Worm (Caenorhabditis elegans): Measurements from ENCODE around the gene Y50E8A.2.
A peak's percentile ranks its signal among the peaks of the same experiment; 100 is the strongest.

DNA sequence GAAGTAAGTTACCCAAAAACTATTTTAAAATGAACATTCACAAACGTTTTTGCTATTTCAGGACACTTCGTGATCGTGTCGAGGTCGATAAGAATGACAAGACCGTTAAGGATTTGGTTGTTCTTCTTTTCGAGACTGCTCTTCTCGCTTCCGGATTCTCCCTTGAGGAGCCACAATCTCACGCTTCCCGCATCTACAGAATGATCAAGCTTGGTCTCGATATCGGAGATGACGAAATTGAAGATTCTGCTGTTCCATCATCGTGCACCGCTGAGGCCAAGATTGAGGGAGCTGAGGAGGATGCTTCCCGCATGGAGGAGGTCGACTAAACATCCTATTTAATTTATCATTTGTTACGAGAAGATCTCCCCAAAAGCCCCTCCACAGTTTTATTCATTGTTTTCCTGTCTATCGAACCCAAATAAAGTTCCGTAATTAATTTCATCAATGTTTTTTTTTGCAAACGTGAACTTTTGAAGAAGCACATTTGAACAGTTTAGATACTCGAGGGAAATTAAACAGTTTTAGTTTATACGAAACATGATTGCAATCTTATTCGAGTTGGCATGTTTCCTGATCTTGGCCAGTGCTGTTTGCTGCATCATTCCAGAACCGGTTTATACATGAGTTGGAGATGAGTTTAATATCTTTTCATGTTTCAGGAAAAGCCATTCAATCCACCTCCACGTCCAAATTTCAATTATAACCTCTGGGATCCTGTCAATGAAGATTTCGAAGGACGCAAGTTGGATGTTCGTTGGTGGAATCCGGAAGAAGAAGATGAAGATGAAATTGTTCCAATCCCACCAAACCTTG, 40.3 kb downstream of the Y50E8A.2 start, which contains the start of gene C47E8.11:
- no peak for TF ChIP-seq jun-1 (tag; optimal IDR thresholded peaks at IDR 0.05)
- TF ChIP-seq ZK546.5 (tag; optimal IDR thresholded peaks at IDR 0.05) = no peak
- TF ChIP-seq pqm-1 (tag; optimal IDR thresholded peaks at IDR 0.05) = no peak
- no peak for TF ChIP-seq elt-3 (tag; optimal IDR thresholded peaks at IDR 0.05)
- peak; percentile 26 for TF ChIP-seq egl-5 (tag; optimal IDR thresholded peaks at IDR 0.05)
- TF ChIP-seq elt-1 (tag; optimal IDR thresholded peaks at IDR 0.05) = no peak
- TF ChIP-seq nhr-76 (tag; optimal IDR thresholded peaks at IDR 0.05) = no peak
- no peak for TF ChIP-seq nhr-11 (tag; optimal IDR thresholded peaks at IDR 0.05)
- peak; percentile 89 for TF ChIP-seq nhr-25 (tag; optimal IDR thresholded peaks at IDR 0.05)
- TF ChIP-seq ama-1 (optimal IDR thresholded peaks at IDR 0.05) = peak; percentile 99
